Worm (Caenorhabditis elegans): ENCODE results near the gene B0336.12.

- TF ChIP-seq sea-1 (GFP tag; conservative IDR thresholded peaks at IDR 0.05): no peak
- no peak for TF ChIP-seq ets-7 (tag; optimal IDR thresholded peaks at IDR 0.05)
- no peak for TF ChIP-seq ceh-13 (GFP tag; optimal IDR thresholded peaks at IDR 0.05)
- TF ChIP-seq hmbx-1 (tag; optimal IDR thresholded peaks at IDR 0.05): no peak
- TF ChIP-seq B0310.2 (tag; optimal IDR thresholded peaks at IDR 0.05): no peak
- no peak for TF ChIP-seq hmg-4 (GFP tag; optimal IDR thresholded peaks at IDR 0.05)
- no peak for TF ChIP-seq pes-1 (GFP tag; IDR thresholded peaks at IDR 0.05)
- no peak for TF ChIP-seq tbx-37 (GFP tag; conservative IDR thresholded peaks at IDR 0.05)
Measured at ce11 chrIII:5665278-5665677, 44.7 kb downstream of the B0336.12 start.
